Worm (Caenorhabditis elegans) whole organism, mixed stage, embryonic: Measurements from ENCODE around the gene sft-4.

Source experiments
- blmp-1 ChIP-seq: fragments of 150-350 bp; optimal IDR thresholded peaks from 2 replicates; lab custom pipeline; 2014; ENCODE audit warnings: missing biosample characterization, missing genetic modification characterization
- ceh-39 ChIP-seq: fragments of 150-350 bp; optimal IDR thresholded peaks from 2 replicates; lab custom pipeline; 2014; ENCODE audit warnings: missing biosample characterization, missing genetic modification characterization
- cnd-1 ChIP-seq: fragments of 200-800 bp; sonication (Bioruptor generic); optimal IDR thresholded peaks from 2 replicates; lab custom pipeline; 2018; ENCODE audit warnings: mild to moderate bottlenecking, missing genetic modification characterization, missing compliant biosample characterization
- lin-13 ChIP-seq: fragments of 150-350 bp; optimal IDR thresholded peaks from 2 replicates; lab custom pipeline; 2014; ENCODE audit warnings: missing biosample characterization, missing genetic modification characterization
- mep-1 ChIP-seq: fragments of 150-350 bp; optimal IDR thresholded peaks from 2 replicates; lab custom pipeline; 2017; ENCODE audit warnings: missing biosample characterization, missing genetic modification reagents, missing genetic modification characterization, inconsistent platforms
- nhr-237 ChIP-seq: fragments of 150-350 bp; optimal IDR thresholded peaks from 2 replicates; lab custom pipeline; 2014; ENCODE audit warnings: missing biosample characterization, missing genetic modification characterization
- nhr-76 ChIP-seq: sonication (generic microtip); optimal IDR thresholded peaks from 2 replicates; lab custom pipeline; 2017; ENCODE audit warnings: missing biosample characterization, missing genetic modification characterization
- pha-4 ChIP-seq: fragments of 150-350 bp; optimal IDR thresholded peaks from 2 replicates; lab custom pipeline; 2018; ENCODE audit warnings: missing biosample characterization, missing genetic modification reagents, missing genetic modification characterization
- sptf-1 ChIP-seq: sonication (generic microtip); optimal IDR thresholded peaks from 2 replicates; lab custom pipeline; 2017; ENCODE audit warnings: mild to moderate bottlenecking, missing genetic modification characterization, moderate library complexity, missing compliant biosample characterization
- unc-39 ChIP-seq: fragments of 150-350 bp; optimal IDR thresholded peaks from 2 replicates; lab custom pipeline; 2014; ENCODE audit warnings: missing biosample characterization, missing genetic modification characterization
- ztf-11 ChIP-seq: fragments of 150-350 bp; optimal IDR thresholded peaks from 2 replicates; lab custom pipeline; 2014; ENCODE audit warnings: missing biosample characterization, missing genetic modification characterization

ce11 chrX:5772538-5773154, 7.9 kb downstream of the sft-4 start:
- peak; percentile 39 for TF ChIP-seq pha-4 (tag; lab: Kevin White, UChicago)
- no peak for TF ChIP-seq lin-13 (tag; lab: Kevin White, UChicago)
- no peak for TF ChIP-seq mep-1 (tag; lab: Kevin White, UChicago)
- TF ChIP-seq unc-39 (tag; lab: Kevin White, UChicago) = no peak
- no peak for TF ChIP-seq nhr-237 (tag; lab: Kevin White, UChicago)
- TF ChIP-seq nhr-76 (tag; lab: Kevin White, UChicago) = no peak
- TF ChIP-seq ceh-39 (tag; lab: Kevin White, UChicago) = no peak
- TF ChIP-seq ztf-11 = no peak
- TF ChIP-seq sptf-1 (tag; lab: Kevin White, UChicago) = no peak
- TF ChIP-seq blmp-1 (tag; lab: Kevin White, UChicago) = no peak
- no peak for TF ChIP-seq cnd-1 (tag; lab: Kevin White, UChicago)
